Fruit fly (Drosophila melanogaster): ENCODE measurements around the gene Nnk.

Gene Nnk

DNA sequence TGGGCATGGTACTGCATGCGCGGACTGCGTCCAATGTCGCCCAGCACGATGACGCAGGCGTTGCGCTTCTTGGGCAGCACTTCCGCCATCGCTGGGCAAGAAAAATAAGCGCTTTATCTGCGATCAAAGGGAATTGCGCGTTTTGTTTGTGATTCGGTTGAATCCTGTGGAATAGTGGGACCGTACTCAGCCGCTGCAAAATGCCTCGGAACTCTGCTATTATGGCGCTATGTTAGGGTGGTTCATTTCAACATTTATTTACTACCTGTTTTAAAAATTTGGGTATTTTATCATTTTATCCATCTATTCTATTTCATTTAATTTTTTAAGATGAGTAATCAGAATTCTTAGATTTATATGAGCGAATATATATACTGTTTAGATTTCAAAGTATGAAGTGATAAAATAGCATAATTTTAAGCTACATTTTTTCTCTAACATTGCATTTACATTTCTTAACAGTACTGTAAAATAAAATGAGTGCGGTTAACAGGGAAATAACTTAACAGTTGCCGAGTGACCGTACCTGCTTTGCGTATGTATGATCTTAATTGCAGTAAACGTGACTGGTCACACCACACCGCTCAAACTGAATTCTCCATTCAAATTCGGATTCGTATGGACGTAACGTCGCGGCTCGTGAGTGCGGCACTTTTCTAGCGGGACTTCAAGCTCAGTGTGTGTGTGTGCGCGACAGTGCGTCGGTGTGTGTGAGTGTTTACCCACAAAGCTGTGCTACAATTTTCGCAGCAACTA is 6.1 kb upstream of the Nnk start, which contains the start of the genes Alg1 and tinc (continued):
- no peak for TF ChIP-seq D (optimal IDR thresholded peaks at IDR 0.05)
- TF ChIP-seq D (GFP tag; optimal IDR thresholded peaks at IDR 0.05) = no peak
- TF ChIP-seq sug (tag; optimal IDR thresholded peaks at IDR 0.05) = peak; percentile 84
- TF ChIP-seq ab (GFP tag; optimal IDR thresholded peaks at IDR 0.05) = no peak
- no peak for TF ChIP-seq Kr (GFP tag; optimal IDR thresholded peaks at IDR 0.05)
- no peak for TF ChIP-seq Bdp1 (GFP tag; optimal IDR thresholded peaks at IDR 0.05)
- no peak for TF ChIP-seq CG10321 (GFP tag; IDR thresholded peaks at IDR 0.05)
- TF ChIP-seq CG6689 (GFP tag; IDR thresholded peaks at IDR 0.05) = peak; percentile 62
- TF ChIP-seq nmo (GFP tag; optimal IDR thresholded peaks at IDR 0.05) = peak; percentile 54
- TF ChIP-seq Hr51 (GFP tag; optimal IDR thresholded peaks at IDR 0.05) = peak in 1 of 2 experiments; percentile 79
- peak; percentile 77 for TF ChIP-seq CG2712 (tag; optimal IDR thresholded peaks at IDR 0.05)
- TF ChIP-seq dmrt11E (tag; optimal IDR thresholded peaks at IDR 0.05) = peak; percentile 58
- TF ChIP-seq Dll (GFP tag; IDR thresholded peaks at IDR 0.05; ENCODE audit: partially characterized antibody) = no peak
- no peak for TF ChIP-seq emc (GFP tag; optimal IDR thresholded peaks at IDR 0.05)
- no peak for TF ChIP-seq br (optimal IDR thresholded peaks at IDR 0.05)
- peak in 1 of 2 experiments; percentile 53 for TF ChIP-seq Pdp1 (GFP tag; optimal IDR thresholded peaks at IDR 0.05)
- no peak for TF ChIP-seq crp (GFP tag; optimal IDR thresholded peaks at IDR 0.05)
- peak; percentile 85 for TF ChIP-seq CG14710 (tag; optimal IDR thresholded peaks at IDR 0.05)
- peak; percentile 78 for TF ChIP-seq lilli (GFP tag; optimal IDR thresholded peaks at IDR 0.05)
- peak; percentile 16; the same call in 1 of the 3 replicates for TF ChIP-seq CG34422 (GFP tag; IDR thresholded peaks at IDR 0.05)
- no peak for TF ChIP-seq Lim3 (GFP tag; IDR thresholded peaks at IDR 0.05)
- no peak for TF ChIP-seq Mrtf (GFP tag; IDR thresholded peaks at IDR 0.05)
- TF ChIP-seq CG3281 (GFP tag; optimal IDR thresholded peaks at IDR 0.05) = peak; percentile 64
- TF ChIP-seq zen2 (GFP tag; IDR thresholded peaks at IDR 0.05; ENCODE audit: partially characterized antibody) = no peak
- TF ChIP-seq CG4820 (GFP tag; optimal IDR thresholded peaks at IDR 0.05) = peak; percentile 23
- TF ChIP-seq bcd (GFP tag; optimal IDR thresholded peaks at IDR 0.05) = peak; percentile 45
- TF ChIP-seq NK7.1 (GFP tag; optimal IDR thresholded peaks at IDR 0.05) = no peak
- TF ChIP-seq CG17328 (GFP tag; IDR thresholded peaks at IDR 0.05) = no peak
- no peak for TF ChIP-seq Dref (GFP tag; IDR thresholded peaks at IDR 0.05)
- TF ChIP-seq Asciz (GFP tag; optimal IDR thresholded peaks at IDR 0.05) = no peak
- TF ChIP-seq NfI (GFP tag; optimal IDR thresholded peaks at IDR 0.05) = peak; percentile 40
- TF ChIP-seq shn (GFP tag; optimal IDR thresholded peaks at IDR 0.05) = no peak
- TF ChIP-seq luna (GFP tag; optimal IDR thresholded peaks at IDR 0.05) = no peak
- peak; percentile 63 for TF ChIP-seq twi (tag; optimal IDR thresholded peaks at IDR 0.05)
- no peak; the same call in 1 of the 2 replicates for TF ChIP-seq hbn (GFP tag; IDR thresholded peaks at IDR 0.05; ENCODE audit: partially characterized antibody)
- no peak for TF ChIP-seq en (GFP tag; optimal IDR thresholded peaks at IDR 0.05)
- no peak for TF ChIP-seq Tbp (GFP tag; optimal IDR thresholded peaks at IDR 0.05)
- TF ChIP-seq Xbp1 (GFP tag; optimal IDR thresholded peaks at IDR 0.05) = peak; percentile 64
- TF ChIP-seq ranshi (GFP tag; IDR thresholded peaks at IDR 0.05) = 0 out of 2 replicates have a peak, but pooled peaks have one; percentile 26
- TF ChIP-seq CG9437 (GFP tag; optimal IDR thresholded peaks at IDR 0.05) = peak; percentile 53
- peak; percentile 79 for TF ChIP-seq phol (tag; optimal IDR thresholded peaks at IDR 0.05)
- TF ChIP-seq klu (GFP tag; IDR thresholded peaks at IDR 0.05) = no peak
- TF ChIP-seq CG4617 (GFP tag; optimal IDR thresholded peaks at IDR 0.05; ENCODE audit: borderline replicate concordance) = peak; percentile 47
- TF ChIP-seq zen (tag; optimal IDR thresholded peaks at IDR 0.05) = peak; percentile 49
- peak; percentile 81 for TF ChIP-seq CG10147 (GFP tag; optimal IDR thresholded peaks at IDR 0.05)
- TF ChIP-seq her (GFP tag; optimal IDR thresholded peaks at IDR 0.05) = no peak
- TF ChIP-seq CG14014 (GFP tag; IDR thresholded peaks at IDR 0.05) = 0 out of 2 replicates have a peak, but pooled peaks have one; percentile 40
- TF ChIP-seq Bgb (GFP tag; IDR thresholded peaks at IDR 0.05; ENCODE audit: partially characterized antibody) = peak; percentile 50
- 0 out of 3 replicates have a peak, but pooled peaks have one; percentile 8 for TF ChIP-seq CG6791 (GFP tag; IDR thresholded peaks at IDR 0.05; ENCODE audit: partially characterized antibody)
